Worm (Caenorhabditis elegans): ENCODE results near the gene T28A8.2.
A peak's percentile ranks its signal among the peaks of the same experiment; 100 is the strongest.

Gene T28A8.2

ce11 chrIII:13543434-13543833 lies 48.0 kb upstream of the T28A8.2 start, which contains the start of gene acs-5:
Gene acs-5, minus strand, starts transcription at chrIII:13543534.
- TF ChIP-seq nhr-77 (tag; optimal IDR thresholded peaks at IDR 0.05): no peak
- TF ChIP-seq ztf-4 (tag; optimal IDR thresholded peaks at IDR 0.05): no peak
- TF ChIP-seq snpc-4 (tag; optimal IDR thresholded peaks at IDR 0.05): no peak
- no peak for TF ChIP-seq fkh-10 (GFP tag; optimal IDR thresholded peaks at IDR 0.05)
- no peak for TF ChIP-seq nhr-67 (tag; optimal IDR thresholded peaks at IDR 0.05)

- TF ChIP-seq pqm-1 (tag; optimal IDR thresholded peaks at IDR 0.05) (peak; percentile 90), nfya-1 (tag; optimal IDR thresholded peaks at IDR 0.05; ENCODE audit: insufficient read depth) (peak; percentile 1), pha-4 (tag; optimal IDR thresholded peaks at IDR 0.05) (no peak), lin-39 (tag; optimal IDR thresholded peaks at IDR 0.05) (no peak), elt-2 (tag; optimal IDR thresholded peaks at IDR 0.05) (peak; percentile 81), elt-3 (tag; optimal IDR thresholded peaks at IDR 0.05) (peak in 2 of 3 experiments; percentile 82 to 83), nhr-28 (tag; optimal IDR thresholded peaks at IDR 0.05) (no peak)
These were observed 47.0 kb upstream of the T28A8.2 start for ce11 chrIII:13542458-13542857.

ce11 chrIII:13540791-13541190 lies 45.3 kb upstream of the T28A8.2 start:
- no peak for TF ChIP-seq hmg-11 (tag; optimal IDR thresholded peaks at IDR 0.05)
- no peak for TF ChIP-seq mdl-1 (tag; optimal IDR thresholded peaks at IDR 0.05)
- no peak for TF ChIP-seq ceh-9 (tag; optimal IDR thresholded peaks at IDR 0.05)
- TF ChIP-seq tbx-2 (tag; optimal IDR thresholded peaks at IDR 0.05): no peak
- TF ChIP-seq nfya-1 (tag; optimal IDR thresholded peaks at IDR 0.05; ENCODE audit: insufficient read depth): no peak
- TF ChIP-seq lin-39 (tag; optimal IDR thresholded peaks at IDR 0.05): no peak
- TF ChIP-seq ceh-82 (tag; optimal IDR thresholded peaks at IDR 0.05): no peak
- no peak for TF ChIP-seq ama-1 (optimal IDR thresholded peaks at IDR 0.05)
- no peak for TF ChIP-seq ceh-16 (tag; optimal IDR thresholded peaks at IDR 0.05)
- TF ChIP-seq nhr-12 (tag; optimal IDR thresholded peaks at IDR 0.05): no peak
- TF ChIP-seq ZK546.5 (tag; optimal IDR thresholded peaks at IDR 0.05): no peak
- no peak for TF ChIP-seq nhr-25 (tag; optimal IDR thresholded peaks at IDR 0.05)

ce11 chrIII:13535735-13536390 lies 40.4 kb upstream of the T28A8.2 start:
- TF ChIP-seq nhr-25 (tag; optimal IDR thresholded peaks at IDR 0.05): no peak
- TF ChIP-seq nhr-11 (tag; optimal IDR thresholded peaks at IDR 0.05): no peak
- no peak for TF ChIP-seq elt-2 (tag; optimal IDR thresholded peaks at IDR 0.05)
- no peak for TF ChIP-seq ztf-11 (tag; optimal IDR thresholded peaks at IDR 0.05)
- TF ChIP-seq sea-2 (GFP tag; optimal IDR thresholded peaks at IDR 0.05): no peak
- TF ChIP-seq egl-27 (tag; optimal IDR thresholded peaks at IDR 0.05): no peak
- no peak for TF ChIP-seq nhr-12 (tag; optimal IDR thresholded peaks at IDR 0.05)

ce11 chrIII:13534704-13535103 lies 39.2 kb upstream of the T28A8.2 start:
- TF ChIP-seq egl-5 (tag; optimal IDR thresholded peaks at IDR 0.05): no peak
- TF ChIP-seq lin-39 (tag; optimal IDR thresholded peaks at IDR 0.05): no peak
- peak; percentile 63 for TF ChIP-seq nhr-25 (tag; optimal IDR thresholded peaks at IDR 0.05)
- no peak for TF ChIP-seq zag-1 (tag; optimal IDR thresholded peaks at IDR 0.05)
- TF ChIP-seq nhr-11 (tag; optimal IDR thresholded peaks at IDR 0.05): no peak
- no peak for TF ChIP-seq nhr-67 (tag; optimal IDR thresholded peaks at IDR 0.05)
- peak; percentile 4 for TF ChIP-seq pha-4 (tag; optimal IDR thresholded peaks at IDR 0.05)
- TF ChIP-seq nhr-23 (tag; optimal IDR thresholded peaks at IDR 0.05): peak; percentile 18
- no peak for TF ChIP-seq hmg-11 (tag; optimal IDR thresholded peaks at IDR 0.05)
- TF ChIP-seq mdl-1 (tag; optimal IDR thresholded peaks at IDR 0.05): no peak

ce11 chrIII:13530838-13531237 lies 35.4 kb upstream of the T28A8.2 start:
- TF ChIP-seq pha-4 (tag; optimal IDR thresholded peaks at IDR 0.05) (peak; percentile 67), ceh-28 (tag; optimal IDR thresholded peaks at IDR 0.05) (no peak)

- TF ChIP-seq nhr-237 (tag; optimal IDR thresholded peaks at IDR 0.05) (no peak), nhr-25 (tag; optimal IDR thresholded peaks at IDR 0.05) (peak; percentile 87), fos-1 (tag; optimal IDR thresholded peaks at IDR 0.05) (no peak), egl-5 (tag; optimal IDR thresholded peaks at IDR 0.05) (no peak), sea-2 (GFP tag; optimal IDR thresholded peaks at IDR 0.05) (no peak), mdl-1 (tag; optimal IDR thresholded peaks at IDR 0.05) (no peak), lin-15B (tag; optimal IDR thresholded peaks at IDR 0.05) (peak; percentile 82), unc-62 (GFP tag; optimal IDR thresholded peaks at IDR 0.05) (no peak), ama-1 (optimal IDR thresholded peaks at IDR 0.05) (no peak), nhr-76 (tag; optimal IDR thresholded peaks at IDR 0.05) (no peak), ZK546.5 (tag; optimal IDR thresholded peaks at IDR 0.05) (no peak), elt-3 (tag; optimal IDR thresholded peaks at IDR 0.05) (no peak), nhr-77 (tag; optimal IDR thresholded peaks at IDR 0.05) (no peak), ztf-11 (tag; optimal IDR thresholded peaks at IDR 0.05) (no peak), aly-2 (tag; optimal IDR thresholded peaks at IDR 0.05) (no peak), pha-4 (tag; optimal IDR thresholded peaks at IDR 0.05) (peak; percentile 68), lsy-12 (tag; optimal IDR thresholded peaks at IDR 0.05) (peak; percentile 34), daf-12 (tag; optimal IDR thresholded peaks at IDR 0.05) (no peak), nhr-67 (tag; optimal IDR thresholded peaks at IDR 0.05) (no peak), elt-2 (tag; optimal IDR thresholded peaks at IDR 0.05) (peak; percentile 11), pqm-1 (tag; optimal IDR thresholded peaks at IDR 0.05) (no peak), eor-1 (tag; optimal IDR thresholded peaks at IDR 0.05) (no peak), nfya-1 (tag; optimal IDR thresholded peaks at IDR 0.05; ENCODE audit: insufficient read depth) (peak; percentile 83)
These were observed 34.5 kb upstream of the T28A8.2 start for ce11 chrIII:13530017-13530416.
